Fruit fly (Drosophila melanogaster): ENCODE measurements around the gene B9d2.

The B9d2 gene

DNA sequence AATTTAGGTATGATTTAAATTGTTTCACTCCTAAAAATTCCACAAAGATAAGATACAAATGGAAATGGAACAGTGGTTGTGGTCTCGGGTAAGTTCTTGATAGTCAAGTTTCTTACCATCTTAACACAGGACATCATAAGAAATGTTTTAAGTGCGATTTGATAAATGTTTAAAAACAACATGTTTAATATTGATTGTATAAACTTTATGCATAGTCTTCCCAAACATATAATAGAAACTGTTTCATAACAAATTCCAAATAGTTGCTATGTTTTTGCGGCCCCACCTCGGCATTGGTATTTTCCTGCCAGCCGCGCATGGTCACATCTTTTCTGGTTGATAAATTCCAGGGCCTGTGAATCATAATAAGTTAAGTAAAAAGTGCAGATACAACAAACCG is 5.6 kb downstream of the B9d2 start, which contains the start of gene Arpc4 (continued):
- TF ChIP-seq CG13424 (tag; optimal IDR thresholded peaks at IDR 0.05), result peak; percentile 61
- peak; percentile 50 for TF ChIP-seq dmrt11E (tag; optimal IDR thresholded peaks at IDR 0.05)
- no peak for TF ChIP-seq nom (GFP tag; optimal IDR thresholded peaks at IDR 0.05)
- TF ChIP-seq esg (GFP tag; conservative IDR thresholded peaks at IDR 0.05), result peak; percentile 36; the same call in 1 of the 2 replicates
- no peak for TF ChIP-seq CG6654 (GFP tag; optimal IDR thresholded peaks at IDR 0.05)
- no peak for TF ChIP-seq aop (GFP tag; IDR thresholded peaks at IDR 0.05)
- peak; percentile 50 for TF ChIP-seq fu2 (GFP tag; optimal IDR thresholded peaks at IDR 0.05)
- TF ChIP-seq Hr78 (GFP tag; optimal IDR thresholded peaks at IDR 0.05), result no peak
- TF ChIP-seq ken (GFP tag; IDR thresholded peaks at IDR 0.05), result peak; percentile 85
- TF ChIP-seq CG12391 (tag; optimal IDR thresholded peaks at IDR 0.05), result peak; percentile 75
- TF ChIP-seq pb (GFP tag; optimal IDR thresholded peaks at IDR 0.05), result no peak
- TF ChIP-seq sisA (GFP tag; IDR thresholded peaks at IDR 0.05), result peak; percentile 54
- no peak for TF ChIP-seq CG15479 (GFP tag; optimal IDR thresholded peaks at IDR 0.05)
- TF ChIP-seq CG3065 (GFP tag; optimal IDR thresholded peaks at IDR 0.05), result no peak
- TF ChIP-seq CG9817 (tag; optimal IDR thresholded peaks at IDR 0.05), result peak; percentile 56
- no peak for TF ChIP-seq CG7745 (tag; optimal IDR thresholded peaks at IDR 0.05)
- TF ChIP-seq phol (tag; optimal IDR thresholded peaks at IDR 0.05), result peak; percentile 79
- peak; percentile 17 for TF ChIP-seq CG18764 (GFP tag; optimal IDR thresholded peaks at IDR 0.05)
- TF ChIP-seq Xrp1 (GFP tag; IDR thresholded peaks at IDR 0.05), result peak; percentile 67
- TF ChIP-seq CG8944 (GFP tag; optimal IDR thresholded peaks at IDR 0.05), result peak; percentile 22
- no peak for TF ChIP-seq CG9437 (GFP tag; optimal IDR thresholded peaks at IDR 0.05)
- TF ChIP-seq luna (GFP tag; optimal IDR thresholded peaks at IDR 0.05), result no peak
- no peak; the same call in 1 of the 2 replicates for TF ChIP-seq ara (GFP tag; IDR thresholded peaks at IDR 0.05)
- TF ChIP-seq Awh (GFP tag; IDR thresholded peaks at IDR 0.05), result no peak
- no peak for TF ChIP-seq CG1529 (GFP tag; optimal IDR thresholded peaks at IDR 0.05)
- peak; percentile 7 for TF ChIP-seq Dad (GFP tag; optimal IDR thresholded peaks at IDR 0.05)
- no peak for TF ChIP-seq eyg (GFP tag; optimal IDR thresholded peaks at IDR 0.05)
- no peak for TF ChIP-seq pan (optimal IDR thresholded peaks at IDR 0.05)
- TF ChIP-seq pan (GFP tag; optimal IDR thresholded peaks at IDR 0.05 in 1 of 2, IDR thresholded peaks at IDR 0.05 in 1 of 2), result no peak
- no peak for TF ChIP-seq insv (GFP tag; optimal IDR thresholded peaks at IDR 0.05)
- no peak for TF ChIP-seq CG43689 (GFP tag; IDR thresholded peaks at IDR 0.05)
- TF ChIP-seq Hr51 (GFP tag; optimal IDR thresholded peaks at IDR 0.05), result peak; percentile 39 to 54
- no peak for TF ChIP-seq CG4328 (GFP tag; optimal IDR thresholded peaks at IDR 0.05)
- no peak for TF ChIP-seq CG12071 (GFP tag; optimal IDR thresholded peaks at IDR 0.05)
- TF ChIP-seq Bteb2 (GFP tag; optimal IDR thresholded peaks at IDR 0.05), result peak; percentile 13
- no peak for TF ChIP-seq CG7357 (GFP tag; IDR thresholded peaks at IDR 0.05)
- TF ChIP-seq sens-2 (GFP tag; IDR thresholded peaks at IDR 0.05), result no peak
- peak; percentile 63 for TF ChIP-seq klu (GFP tag; IDR thresholded peaks at IDR 0.05)
- TF ChIP-seq Lpt (GFP tag; optimal IDR thresholded peaks at IDR 0.05), result no peak
- TF ChIP-seq CG13287 (GFP tag; IDR thresholded peaks at IDR 0.05; ENCODE audit: partially characterized antibody), result no peak
- no peak for TF ChIP-seq kah (GFP tag; optimal IDR thresholded peaks at IDR 0.05)
- TF ChIP-seq CG3281 (GFP tag; optimal IDR thresholded peaks at IDR 0.05), result no peak
- TF ChIP-seq her (GFP tag; optimal IDR thresholded peaks at IDR 0.05), result peak; percentile 22
- TF ChIP-seq CG10543 (GFP tag; optimal IDR thresholded peaks at IDR 0.05), result no peak
- peak in 1 of 3 experiments; percentile 39 for TF ChIP-seq lola (GFP tag; optimal IDR thresholded peaks at IDR 0.05)
- TF ChIP-seq CG17568 (GFP tag; optimal IDR thresholded peaks at IDR 0.05), result no peak
- no peak for TF ChIP-seq CG17802 (tag; optimal IDR thresholded peaks at IDR 0.05)
- TF ChIP-seq CG17361 (GFP tag; IDR thresholded peaks at IDR 0.05), result no peak; the same call in 1 of the 3 replicates
- TF ChIP-seq fru (optimal IDR thresholded peaks at IDR 0.05), result no peak
- TF ChIP-seq crp (GFP tag; optimal IDR thresholded peaks at IDR 0.05), result no peak
- TF ChIP-seq hth (optimal IDR thresholded peaks at IDR 0.05), result no peak

Data from whole organism, embryonic.